2 fruit fly cellular contexts compared by ENCODE assay signal in the genomic region with DNA sequence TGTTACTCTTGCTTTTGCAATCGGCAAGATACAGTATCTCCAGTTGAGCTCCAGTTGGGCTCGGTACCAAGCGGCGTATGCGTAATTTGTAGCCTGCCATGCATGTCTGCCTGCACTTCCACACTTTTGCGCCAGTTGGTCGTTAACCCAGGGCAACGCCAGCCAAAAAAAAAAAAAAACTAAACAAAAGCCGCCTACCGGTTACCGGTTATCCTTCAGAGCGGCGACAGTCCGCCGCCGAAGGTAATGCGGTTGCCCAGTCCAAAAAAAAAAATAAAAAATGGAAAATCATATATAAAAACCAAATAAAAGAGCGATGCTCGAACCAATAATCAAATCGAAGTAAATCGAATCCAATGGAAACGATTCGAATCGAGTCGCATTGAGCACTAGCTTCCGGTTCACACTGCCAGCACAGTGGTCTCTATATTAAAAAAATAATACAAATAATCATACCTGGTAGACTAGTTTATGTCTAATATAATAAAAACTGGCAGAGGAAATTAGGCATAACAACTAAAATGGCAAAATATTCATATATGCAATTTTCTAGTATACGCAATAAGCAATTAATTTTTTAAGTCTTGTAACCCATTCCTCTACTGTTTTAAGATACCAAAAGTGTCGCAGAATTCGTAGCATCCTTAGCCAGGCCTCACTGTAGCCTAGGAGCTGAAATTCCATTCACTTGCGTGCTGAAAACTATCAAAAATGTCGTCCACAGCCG.
A peak's percentile ranks its signal among the peaks of the same experiment; 100 is the strongest.
TF ChIP-seq lines count a peak whose summit lies in the region.

No protein-coding gene starts in this region.

TF ChIP-seq in whole organism, embryonic, 481 proteins besides CTCF, POLR2A, EP300 and RAD21 (continued from another document):
- TF ChIP-seq Doc3 (GFP tag; IDR thresholded peaks at IDR 0.05; lab: Robert Waterston, UW; ENCODE audit: partially characterized antibody): no peak
- TF ChIP-seq ssp (GFP tag; IDR thresholded peaks at IDR 0.05; lab: Robert Waterston, UW): 0 out of 2 replicates have a peak, but pooled peaks have one; percentile 17
- 0 out of 2 replicates have a peak, but pooled peaks have one; percentile 18 for TF ChIP-seq E2f2 (GFP tag; IDR thresholded peaks at IDR 0.05; lab: Robert Waterston, UW)
- peak; percentile 21; the same call in 1 of the 2 replicates for TF ChIP-seq danr (GFP tag; IDR thresholded peaks at IDR 0.05; lab: Robert Waterston, UW)
- peak; percentile 31 for TF ChIP-seq Ptx1 (GFP tag; IDR thresholded peaks at IDR 0.05; lab: Robert Waterston, UW)
- no peak for TF ChIP-seq ash1 (GFP tag; optimal IDR thresholded peaks at IDR 0.05; lab: Kevin White, UChicago)
- peak; percentile 7 for TF ChIP-seq CG12659 (GFP tag; optimal IDR thresholded peaks at IDR 0.05; lab: Kevin White, UChicago)
- peak; percentile 15; the same call in 1 of the 2 replicates for TF ChIP-seq al (GFP tag; IDR thresholded peaks at IDR 0.05; lab: Robert Waterston, UW)
- no peak for TF ChIP-seq nom (GFP tag; optimal IDR thresholded peaks at IDR 0.05; lab: Kevin White, UChicago)
- TF ChIP-seq grau (tag; optimal IDR thresholded peaks at IDR 0.05; lab: Kevin White, UChicago): peak; percentile 69
- TF ChIP-seq Meics (GFP tag; optimal IDR thresholded peaks at IDR 0.05; lab: Kevin White, UChicago): peak; percentile 10
- TF ChIP-seq slbo (GFP tag; IDR thresholded peaks at IDR 0.05; lab: Robert Waterston, UW): no peak
- peak in 1 of 2 experiments; percentile 35 for TF ChIP-seq dpn (GFP tag; optimal IDR thresholded peaks at IDR 0.05; lab: Kevin White, UChicago)
- TF ChIP-seq chinmo (GFP tag; IDR thresholded peaks at IDR 0.05; lab: Robert Waterston, UW; ENCODE audit: partially characterized antibody): 0 out of 4 replicates have a peak, but pooled peaks have one; percentile 55
- peak; percentile 16 for TF ChIP-seq Nf-YC (tag; optimal IDR thresholded peaks at IDR 0.05; lab: Kevin White, UChicago)
- no peak for TF ChIP-seq hkb (optimal IDR thresholded peaks at IDR 0.05; lab: Kevin White, UChicago)
- TF ChIP-seq hkb (GFP tag; IDR thresholded peaks at IDR 0.05; lab: Robert Waterston, UW): no peak
- no peak for TF ChIP-seq cwo (GFP tag; optimal IDR thresholded peaks at IDR 0.05; lab: Kevin White, UChicago)
- TF ChIP-seq CG30403 (GFP tag; optimal IDR thresholded peaks at IDR 0.05; lab: Kevin White, UChicago): peak; percentile 6
- TF ChIP-seq CG2678 (tag; optimal IDR thresholded peaks at IDR 0.05; lab: Kevin White, UChicago): peak; percentile 45
- no peak for TF ChIP-seq Bteb2 (GFP tag; optimal IDR thresholded peaks at IDR 0.05; lab: Kevin White, UChicago)
- TF ChIP-seq CG14014 (GFP tag; IDR thresholded peaks at IDR 0.05; lab: Robert Waterston, UW): peak; percentile 46; the same call in 1 of the 2 replicates
- TF ChIP-seq esg (GFP tag; conservative IDR thresholded peaks at IDR 0.05; lab: Robert Waterston, UW): peak; percentile 24; the same call in 1 of the 2 replicates
- 0 out of 3 replicates have a peak, but pooled peaks have one; percentile 30 for TF ChIP-seq CG7357 (GFP tag; IDR thresholded peaks at IDR 0.05; lab: Robert Waterston, UW)
- peak; percentile 33 for TF ChIP-seq CG11504 (tag; optimal IDR thresholded peaks at IDR 0.05; lab: Kevin White, UChicago)
- peak; percentile 80 for TF ChIP-seq CG15269 (tag; optimal IDR thresholded peaks at IDR 0.05; lab: Kevin White, UChicago)
- TF ChIP-seq BtbVII (GFP tag; optimal IDR thresholded peaks at IDR 0.05; lab: Kevin White, UChicago): no peak
- TF ChIP-seq NfI (GFP tag; optimal IDR thresholded peaks at IDR 0.05; lab: Kevin White, UChicago): peak; percentile 14
- TF ChIP-seq CG11696 (GFP tag; IDR thresholded peaks at IDR 0.05; lab: Robert Waterston, UW): 0 out of 2 replicates have a peak, but pooled peaks have one; percentile 7
- TF ChIP-seq CG13424 (tag; optimal IDR thresholded peaks at IDR 0.05; lab: Kevin White, UChicago): peak; percentile 47
- no peak for TF ChIP-seq CG11723 (GFP tag; optimal IDR thresholded peaks at IDR 0.05; lab: Kevin White, UChicago)
- peak; percentile 43; the same call in 1 of the 2 replicates for TF ChIP-seq lmd (GFP tag; IDR thresholded peaks at IDR 0.05; lab: Robert Waterston, UW)
- TF ChIP-seq Blimp-1 (GFP tag; optimal IDR thresholded peaks at IDR 0.05; lab: Kevin White, UChicago): no peak
- 0 out of 2 replicates have a peak, but pooled peaks have one; percentile 33 for TF ChIP-seq seq (GFP tag; IDR thresholded peaks at IDR 0.05; lab: Robert Waterston, UW)
- peak; percentile 45; the same call in 1 of the 2 replicates for TF ChIP-seq Rfx (GFP tag; IDR thresholded peaks at IDR 0.05; lab: Robert Waterston, UW)
- no peak for TF ChIP-seq repo (GFP tag; optimal IDR thresholded peaks at IDR 0.05; lab: Kevin White, UChicago)
- no peak for TF ChIP-seq cg (GFP tag; optimal IDR thresholded peaks at IDR 0.05; lab: Kevin White, UChicago)
- peak; percentile 53 for TF ChIP-seq fd3F (GFP tag; optimal IDR thresholded peaks at IDR 0.05; lab: Kevin White, UChicago)
- TF ChIP-seq CG34224 (GFP tag; IDR thresholded peaks at IDR 0.05; lab: Robert Waterston, UW; ENCODE audit: partially characterized antibody): no peak
- TF ChIP-seq wek (GFP tag; optimal IDR thresholded peaks at IDR 0.05; lab: Kevin White, UChicago): no peak
- TF ChIP-seq CG4282 (GFP tag; optimal IDR thresholded peaks at IDR 0.05; lab: Kevin White, UChicago): no peak
- peak; percentile 65; the same call in 1 of the 3 replicates for TF ChIP-seq CG11695 (GFP tag; IDR thresholded peaks at IDR 0.05; lab: Robert Waterston, UW)
- 0 out of 2 replicates have a peak, but pooled peaks have one; percentile 14 for TF ChIP-seq Oaz (GFP tag; IDR thresholded peaks at IDR 0.05; lab: Robert Waterston, UW)
- no peak for TF ChIP-seq pho (GFP tag; optimal IDR thresholded peaks at IDR 0.05; lab: Kevin White, UChicago)
- TF ChIP-seq unpg (GFP tag; optimal IDR thresholded peaks at IDR 0.05; lab: Kevin White, UChicago): peak; percentile 15
- TF ChIP-seq row (GFP tag; IDR thresholded peaks at IDR 0.05; lab: Robert Waterston, UW): peak; percentile 58; the same call in 2 of the 3 replicates
- 0 out of 2 replicates have a peak, but pooled peaks have one; percentile 27 for TF ChIP-seq CG6272 (GFP tag; IDR thresholded peaks at IDR 0.05; lab: Robert Waterston, UW)
- TF ChIP-seq CoRest (tag; optimal IDR thresholded peaks at IDR 0.05; lab: Kevin White, UChicago): peak; percentile 40

TF ChIP-seq in whole organism, prepupa, 60 proteins besides CTCF, POLR2A, EP300 and RAD21 (continued from another document):
- no peak for TF ChIP-seq Hr4 (GFP tag; optimal IDR thresholded peaks at IDR 0.05; lab: Kevin White, UChicago)
- peak; percentile 35 for TF ChIP-seq CG10631 (GFP tag; optimal IDR thresholded peaks at IDR 0.05; lab: Kevin White, UChicago)
- TF ChIP-seq CG32006 (GFP tag; optimal IDR thresholded peaks at IDR 0.05; lab: Kevin White, UChicago): no peak
- TF ChIP-seq Hr39 (GFP tag; optimal IDR thresholded peaks at IDR 0.05; lab: Kevin White, UChicago): no peak
- no peak for TF ChIP-seq Eip93F (GFP tag; optimal IDR thresholded peaks at IDR 0.05; lab: Kevin White, UChicago)
- peak; percentile 41 for TF ChIP-seq CG8632 (GFP tag; optimal IDR thresholded peaks at IDR 0.05; lab: Kevin White, UChicago)
- TF ChIP-seq CG4318 (GFP tag; optimal IDR thresholded peaks at IDR 0.05; lab: Kevin White, UChicago): no peak
- TF ChIP-seq CG8119 (GFP tag; IDR thresholded peaks at IDR 0.05; lab: Robert Waterston, UW): no peak
- no peak for TF ChIP-seq dsx (GFP tag; optimal IDR thresholded peaks at IDR 0.05; lab: Kevin White, UChicago; ENCODE audit: poor library complexity, severe bottlenecking)
- no peak for TF ChIP-seq Blimp-1 (GFP tag; optimal IDR thresholded peaks at IDR 0.05; lab: Kevin White, UChicago)
- TF ChIP-seq Eip75B (GFP tag; optimal IDR thresholded peaks at IDR 0.05; lab: Kevin White, UChicago): peak; percentile 34
- no peak for TF ChIP-seq Sox15 (GFP tag; optimal IDR thresholded peaks at IDR 0.05; lab: Kevin White, UChicago)
- no peak for TF ChIP-seq Lpt (GFP tag; optimal IDR thresholded peaks at IDR 0.05; lab: Kevin White, UChicago)
- TF ChIP-seq CG31627 (GFP tag; optimal IDR thresholded peaks at IDR 0.05; lab: Kevin White, UChicago): no peak
- peak; percentile 26 for TF ChIP-seq CG6808 (GFP tag; optimal IDR thresholded peaks at IDR 0.05; lab: Kevin White, UChicago)
- TF ChIP-seq CG3919 (GFP tag; optimal IDR thresholded peaks at IDR 0.05; lab: Kevin White, UChicago): peak; percentile 16
- peak; percentile 20 for TF ChIP-seq CG7368 (GFP tag; optimal IDR thresholded peaks at IDR 0.05; lab: Kevin White, UChicago)
- no peak for TF ChIP-seq fd85E (GFP tag; optimal IDR thresholded peaks at IDR 0.05; lab: Kevin White, UChicago)
- no peak for TF ChIP-seq dac (GFP tag; optimal IDR thresholded peaks at IDR 0.05; lab: Kevin White, UChicago)
- TF ChIP-seq Eip78C (GFP tag; lab: Kevin White, UChicago): peak; percentile 86
- TF ChIP-seq CG3032 (tag; optimal IDR thresholded peaks at IDR 0.05; lab: Kevin White, UChicago): peak; percentile 41
- peak; percentile 18 for TF ChIP-seq acj6 (GFP tag; optimal IDR thresholded peaks at IDR 0.05; lab: Kevin White, UChicago)
- TF ChIP-seq net (GFP tag; optimal IDR thresholded peaks at IDR 0.05; lab: Kevin White, UChicago): no peak
- TF ChIP-seq eg (GFP tag; IDR thresholded peaks at IDR 0.05; lab: Robert Waterston, UW): no peak
- no peak for TF ChIP-seq CG16779 (tag; optimal IDR thresholded peaks at IDR 0.05; lab: Kevin White, UChicago)
- peak; percentile 24 for TF ChIP-seq CG34406 (GFP tag; optimal IDR thresholded peaks at IDR 0.05; lab: Kevin White, UChicago)
- TF ChIP-seq ss (GFP tag; optimal IDR thresholded peaks at IDR 0.05; lab: Kevin White, UChicago): peak; percentile 14 to 79
- no peak for TF ChIP-seq CG6163 (GFP tag; IDR thresholded peaks at IDR 0.05; lab: Robert Waterston, UW)
- peak; percentile 33 for TF ChIP-seq OdsH (GFP tag; optimal IDR thresholded peaks at IDR 0.05; lab: Kevin White, UChicago)
- TF ChIP-seq spab (GFP tag; optimal IDR thresholded peaks at IDR 0.05; lab: Kevin White, UChicago): peak; percentile 38
